Worm (Caenorhabditis elegans) whole organism, young adult: ENCODE results near the gene B0244.4.
A peak's percentile ranks its signal among the peaks of the same experiment; 100 is the strongest.

Experiments
- B0336.3 ChIP-seq: fragments of 200-800 bp; sonication (Bioruptor generic); IDR thresholded peaks from 2 replicates; pipeline ENCODE4 v1.3.6; 2022; ENCODE audit warnings: missing genetic modification characterization, missing compliant biosample characterization
- D2030.7 ChIP-seq: fragments of 200-800 bp; sonication (Bioruptor generic); IDR thresholded peaks from 2 replicates; pipeline ENCODE4 v1.3.6; 2022; ENCODE audit warnings: missing genetic modification reagents, missing genetic modification characterization, missing compliant biosample characterization
- F49E8.2 ChIP-seq: sonication (generic microtip); optimal IDR thresholded peaks from 3 replicates; lab custom pipeline; 2017; ENCODE audit warnings: missing genetic modification characterization, mild to moderate bottlenecking, missing compliant biosample characterization, antibody characterized with exemption, moderate library complexity; ENCODE audit not compliant: insufficient read depth
- F57C9.4 ChIP-seq: sonication (generic microtip); optimal IDR thresholded peaks from 2 replicates; lab custom pipeline; 2017; ENCODE audit warnings: mild to moderate bottlenecking, missing genetic modification characterization, missing compliant biosample characterization
- K12H6.12 ChIP-seq: fragments of 200-800 bp; sonication (Bioruptor generic); optimal IDR thresholded peaks from 2 replicates; lab custom pipeline; 2018; ENCODE audit warnings: mild to moderate bottlenecking, missing genetic modification characterization, missing compliant biosample characterization
- Y53F4B.3 ChIP-seq: fragments of 200-800 bp; sonication (Bioruptor generic); IDR thresholded peaks from 2 replicates; pipeline ENCODE4 v1.3.6; 2022; ENCODE audit warnings: missing genetic modification reagents, missing genetic modification characterization, missing compliant biosample characterization
- Y53G8AR.9 ChIP-seq: fragments of 200-800 bp; sonication (Bioruptor generic); conservative IDR thresholded peaks from 2 replicates; pipeline ENCODE4 v1.3.6; 2022; ENCODE audit warnings: missing genetic modification reagents, missing genetic modification characterization, missing compliant biosample characterization
- Y56A3A.18 ChIP-seq: fragments of 200-800 bp; sonication (Bioruptor generic); IDR thresholded peaks from 2 replicates; pipeline ENCODE4 v1.3.6; 2022; ENCODE audit warnings: missing genetic modification reagents, missing genetic modification characterization, missing compliant biosample characterization
- ama-1 ChIP-seq, 3 experiments: fragments of 150-350 bp in 1 of 3; sonication (generic microtip) in 2 of 3; optimal IDR thresholded peaks; 2 replicates each; lab custom pipeline; 2014 to 2018; ENCODE audit warnings: missing biosample characterization in 2 of 3, missing genetic modification characterization in 2 of 3, missing genetic modification reagents in 2 of 3
- attf-5 ChIP-seq: fragments of 200-800 bp; sonication (Bioruptor generic); optimal IDR thresholded peaks from 2 replicates; lab custom pipeline; 2018; ENCODE audit warnings: mild to moderate bottlenecking, missing genetic modification characterization, missing compliant biosample characterization
- bed-1 ChIP-seq: fragments of 200-800 bp; sonication (Bioruptor generic); IDR thresholded peaks from 2 replicates; pipeline ENCODE4 v1.3.6; 2022; ENCODE audit warnings: missing genetic modification reagents, missing genetic modification characterization, missing compliant biosample characterization
- cebp-1 ChIP-seq, 2 experiments: fragments of 200-800 bp in 1 of 2; sonication (Bioruptor generic) in 1 of 2; sonication (generic microtip) in 1 of 2; IDR thresholded peaks in 1 of 2; optimal IDR thresholded peaks in 1 of 2; 2 replicates each; pipeline versions ENCODE4 v1.3.6 to Lab custom; 2017 to 2022; ENCODE audit warnings: missing compliant biosample characterization in 2 of 2, missing genetic modification characterization in 2 of 2, mild to moderate bottlenecking in 1 of 2, missing genetic modification reagents in 1 of 2, moderate library complexity in 1 of 2
- cebp-2 ChIP-seq: fragments of 200-800 bp; sonication (Bioruptor generic); IDR thresholded peaks from 2 replicates; pipeline ENCODE4 v1.3.6; 2022; ENCODE audit warnings: missing genetic modification characterization, missing compliant biosample characterization
- dox-1 ChIP-seq: fragments of 200-800 bp; sonication (Bioruptor generic); IDR thresholded peaks from 2 replicates; pipeline ENCODE4 v1.3.6; 2022; ENCODE audit warnings: missing genetic modification reagents, missing genetic modification characterization, missing compliant biosample characterization
- ets-4 ChIP-seq: fragments of 200-800 bp; sonication (Bioruptor generic); optimal IDR thresholded peaks from 2 replicates; lab custom pipeline; 2018; ENCODE audit warnings: mild to moderate bottlenecking, missing genetic modification characterization, missing compliant biosample characterization
- fkh-3 ChIP-seq: sonication (generic microtip); optimal IDR thresholded peaks from 2 replicates; lab custom pipeline; 2016; ENCODE audit warnings: mild to moderate bottlenecking, missing genetic modification characterization, missing compliant biosample characterization
- hlh-12 ChIP-seq: sonication (generic microtip); optimal IDR thresholded peaks from 2 replicates; lab custom pipeline; 2016; ENCODE audit warnings: missing genetic modification characterization, missing compliant biosample characterization
- hmg-1.2 ChIP-seq: fragments of 200-800 bp; sonication (Bioruptor generic); IDR thresholded peaks from 2 replicates; pipeline ENCODE4 v1.3.6; 2022; ENCODE audit warnings: missing genetic modification reagents, missing genetic modification characterization, missing compliant biosample characterization
- let-607 ChIP-seq, 2 experiments: fragments of 200-800 bp in 1 of 2; sonication (Bioruptor generic) in 1 of 2; sonication (generic microtip) in 1 of 2; optimal IDR thresholded peaks; 2 replicates each; lab custom pipeline; 2016 to 2018; ENCODE audit warnings: mild to moderate bottlenecking in 2 of 2, missing compliant biosample characterization in 2 of 2, missing genetic modification characterization in 2 of 2, moderate library complexity in 2 of 2, missing genotype in 1 of 2
- lin-35 ChIP-seq, 3 experiments: fragments of 150-350 bp in 2 of 3; sonication (generic microtip) in 1 of 3; optimal IDR thresholded peaks; 2 replicates each; lab custom pipeline; 2014 to 2018; ENCODE audit warnings: missing biosample characterization in 3 of 3, missing genetic modification characterization in 3 of 3, missing genetic modification reagents in 3 of 3
- lir-1 ChIP-seq: fragments of 200-800 bp; sonication (Bioruptor generic); conservative IDR thresholded peaks from 2 replicates; pipeline ENCODE4 v1.3.6; 2022; ENCODE audit warnings: missing genetic modification reagents, missing genetic modification characterization, missing compliant biosample characterization
- lsl-1 ChIP-seq: fragments of 200-800 bp; sonication (Bioruptor generic); optimal IDR thresholded peaks from 2 replicates; lab custom pipeline; 2018; ENCODE audit warnings: mild to moderate bottlenecking, missing genetic modification characterization, moderate library complexity, missing compliant biosample characterization
- lsy-27 ChIP-seq: sonication (generic microtip); optimal IDR thresholded peaks from 2 replicates; lab custom pipeline; 2017; ENCODE audit warnings: missing genetic modification characterization, mild to moderate bottlenecking, missing compliant biosample characterization, antibody characterized with exemption, missing genotype, borderline replicate concordance; ENCODE audit not compliant: insufficient read depth
- madf-10 ChIP-seq: sonication (generic microtip); optimal IDR thresholded peaks from 2 replicates; lab custom pipeline; 2016; ENCODE audit warnings: mild to moderate bottlenecking, missing genetic modification characterization, missing compliant biosample characterization
- madf-3 ChIP-seq: fragments of 200-800 bp; sonication (Bioruptor generic); IDR thresholded peaks from 2 replicates; pipeline ENCODE4 v1.3.6; 2022; ENCODE audit warnings: missing genetic modification reagents, missing genetic modification characterization, missing compliant biosample characterization
- madf-6 ChIP-seq: fragments of 200-800 bp; sonication (Bioruptor generic); IDR thresholded peaks from 2 replicates; pipeline ENCODE4 v1.3.6; 2022; ENCODE audit warnings: missing genetic modification reagents, missing genetic modification characterization, missing compliant biosample characterization
- nhr-120 ChIP-seq: fragments of 200-800 bp; sonication (Bioruptor generic); IDR thresholded peaks from 2 replicates; pipeline ENCODE4 v1.3.6; 2022; ENCODE audit warnings: missing genetic modification characterization, missing compliant biosample characterization
- pbrm-1 ChIP-seq: fragments of 200-800 bp; sonication (Bioruptor generic); IDR thresholded peaks from 2 replicates; pipeline ENCODE4 v1.3.6; 2022; ENCODE audit warnings: missing genetic modification reagents, missing genetic modification characterization, missing compliant biosample characterization
- sdz-38 ChIP-seq: sonication (generic microtip); optimal IDR thresholded peaks from 2 replicates; lab custom pipeline; 2016; ENCODE audit warnings: missing genotype, missing genetic modification characterization, missing compliant biosample characterization
- snpc-1.3 ChIP-seq: sonication (generic microtip); optimal IDR thresholded peaks from 2 replicates; lab custom pipeline; 2017; ENCODE audit warnings: missing genetic modification characterization, mild to moderate bottlenecking, missing compliant biosample characterization, antibody characterized with exemption, moderate library complexity, missing genotype, missing genetic modification reagents; ENCODE audit not compliant: insufficient read depth
- sptf-2 ChIP-seq: fragments of 200-800 bp; sonication (Bioruptor generic); optimal IDR thresholded peaks from 2 replicates; lab custom pipeline; 2018; ENCODE audit warnings: mild to moderate bottlenecking, missing genetic modification characterization, missing compliant biosample characterization
- tbp1 ChIP-seq: fragments of 200-800 bp; sonication (Bioruptor generic); optimal IDR thresholded peaks from 2 replicates; lab custom pipeline; 2018; ENCODE audit warnings: mild to moderate bottlenecking, missing genetic modification characterization, missing compliant biosample characterization
- tlf-1 ChIP-seq: fragments of 200-800 bp; sonication (Bioruptor generic); optimal IDR thresholded peaks from 2 replicates; lab custom pipeline; 2018; ENCODE audit warnings: mild to moderate bottlenecking, missing genetic modification characterization, missing compliant biosample characterization
- xnd-1 ChIP-seq: sonication (generic microtip); optimal IDR thresholded peaks from 2 replicates; lab custom pipeline; 2016; ENCODE audit warnings: missing genotype, missing genetic modification reagents, missing genetic modification characterization, missing compliant biosample characterization
- zfh-2 ChIP-seq: fragments of 200-800 bp; sonication (Bioruptor generic); conservative IDR thresholded peaks from 2 replicates; pipeline ENCODE4 v1.3.6; 2022; ENCODE audit warnings: missing genetic modification reagents, missing genetic modification characterization, missing compliant biosample characterization
- ztf-22 ChIP-seq: fragments of 200-800 bp; sonication (Bioruptor generic); optimal IDR thresholded peaks from 2 replicates; lab custom pipeline; 2018; ENCODE audit warnings: mild to moderate bottlenecking, missing genetic modification characterization, moderate library complexity, missing compliant biosample characterization
- ztf-26 ChIP-seq: sonication (generic microtip); optimal IDR thresholded peaks from 2 replicates; lab custom pipeline; 2017; ENCODE audit warnings: missing genetic modification characterization, missing compliant biosample characterization

B0244.4 gene

ce11 chrIII:5710676-5711075 lies 36.6 kb upstream of the B0244.4 start (continued):
- no peak for TF ChIP-seq Y56A3A.18 (GFP tag; lab: Robert Waterston, UW)
- TF ChIP-seq pbrm-1 (GFP tag; lab: Robert Waterston, UW) = no peak
- no peak for TF ChIP-seq hmg-1.2 (GFP tag; lab: Robert Waterston, UW)
- TF ChIP-seq dox-1 (GFP tag; lab: Robert Waterston, UW) = 0 out of 2 replicates have a peak, but pooled peaks have one; percentile 20
- no peak for TF ChIP-seq nhr-120
- TF ChIP-seq F57C9.4 (tag; lab: Kevin White, UChicago) = no peak
- no peak for TF ChIP-seq D2030.7 (GFP tag; lab: Robert Waterston, UW)
- no peak for TF ChIP-seq Y53F4B.3 (GFP tag; lab: Robert Waterston, UW)
- no peak for TF ChIP-seq madf-3
- TF ChIP-seq ztf-26 (tag; lab: Kevin White, UChicago) = peak; percentile 29
- TF ChIP-seq tbp1 = peak; percentile 6
- TF ChIP-seq snpc-1.3 = no peak
- TF ChIP-seq attf-5 (GFP tag; lab: Kevin White, UChicago) = peak; percentile 12
- no peak for TF ChIP-seq lsy-27
- peak; percentile 25; the same call in 1 of the 2 replicates for TF ChIP-seq madf-6
- no peak for TF ChIP-seq cebp-2
- TF ChIP-seq xnd-1 (tag; lab: Kevin White, UChicago) = no peak
- TF ChIP-seq Y53G8AR.9 (GFP tag; lab: Robert Waterston, UW) = no peak
- TF ChIP-seq cebp-1 (GFP tag; IDR thresholded peaks at IDR 0.05; lab: Robert Waterston, UW) = no peak
- TF ChIP-seq cebp-1 (tag; optimal IDR thresholded peaks at IDR 0.05; lab: Kevin White, UChicago) = no peak
- TF ChIP-seq hlh-12 (tag; lab: Kevin White, UChicago) = no peak

DNA sequence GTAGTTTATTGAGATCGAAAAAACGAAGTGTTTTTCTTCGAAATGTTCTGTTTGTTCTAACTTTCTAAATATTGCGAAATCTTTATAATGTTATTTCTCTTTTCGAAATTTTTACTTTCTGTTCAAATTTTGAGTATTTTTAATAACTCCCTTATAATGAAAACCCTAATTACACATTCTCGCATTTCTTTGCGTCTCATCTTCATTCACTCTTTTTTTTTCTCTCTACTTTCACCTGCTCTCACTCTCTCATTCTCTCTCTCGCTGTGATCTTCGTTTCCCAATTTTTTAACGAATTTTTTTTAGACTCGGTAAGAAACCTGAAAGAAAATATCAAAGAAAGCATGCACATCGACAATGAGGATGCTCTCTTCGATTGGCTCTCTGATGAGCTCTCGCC lies 36.0 kb upstream of the B0244.4 start, which contains the start of gene rbm-26:
Gene rbm-26 (plus strand): TSS at position 301 of the 400 bp plus-strand sequence.
- TF ChIP-seq sdz-38 = no peak
- TF ChIP-seq cebp-1 (GFP tag; IDR thresholded peaks at IDR 0.05; lab: Robert Waterston, UW) = no peak
- peak; percentile 82 for TF ChIP-seq cebp-1 (tag; optimal IDR thresholded peaks at IDR 0.05; lab: Kevin White, UChicago)

DNA sequence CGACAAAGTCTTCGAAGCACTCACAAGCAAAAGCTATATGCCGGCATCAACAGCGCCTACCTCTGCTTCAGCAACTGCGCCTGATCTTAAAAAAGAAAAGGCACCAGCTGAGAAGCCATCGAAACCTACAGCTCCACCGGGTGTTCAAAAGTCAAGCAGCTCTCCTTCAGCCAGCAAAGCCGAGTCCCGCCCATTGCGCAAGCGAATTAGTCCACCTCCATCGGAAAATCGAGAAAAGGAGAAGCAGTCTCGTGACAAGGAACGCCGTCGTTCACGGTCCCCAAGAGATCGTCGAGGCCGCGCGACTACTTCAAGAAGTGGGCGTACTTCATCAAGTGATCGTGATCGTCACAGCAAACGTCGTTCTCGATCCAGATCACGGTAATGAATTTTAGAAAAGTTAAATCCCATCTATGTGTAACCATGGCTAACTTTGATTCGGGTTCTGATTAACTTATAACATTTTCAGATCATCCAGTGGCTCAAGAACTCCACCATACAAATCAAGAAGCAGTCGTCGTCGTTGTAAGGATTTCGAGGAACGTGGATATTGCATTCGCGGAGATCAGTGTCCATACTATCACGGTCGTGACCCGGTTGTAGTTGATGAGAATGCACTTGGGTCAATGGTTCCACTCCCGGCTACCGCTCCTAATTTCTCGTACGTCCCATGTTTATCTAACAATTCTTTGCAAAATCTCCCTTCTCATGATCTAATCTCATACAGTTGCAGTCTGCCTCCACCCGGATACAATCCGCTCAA lies 35.2 kb upstream of the B0244.4 start:
- no peak for TF ChIP-seq lin-35 (GFP tag; optimal IDR thresholded peaks at IDR 0.05; lab: Kevin White, UChicago)
- no peak for TF ChIP-seq ets-4
- no peak for TF ChIP-seq F49E8.2 (tag; lab: Kevin White, UChicago)
- no peak for TF ChIP-seq madf-10 (tag; lab: Kevin White, UChicago)
- TF ChIP-seq bed-1 (GFP tag; lab: Robert Waterston, UW) = no peak
- TF ChIP-seq K12H6.12 (tag; lab: Kevin White, UChicago) = no peak
- TF ChIP-seq B0336.3 (GFP tag; lab: Robert Waterston, UW) = 0 out of 2 replicates have a peak, but pooled peaks have one; percentile 25
- peak; percentile 58; the same call in 1 of the 2 replicates for TF ChIP-seq zfh-2 (GFP tag; lab: Robert Waterston, UW)
- TF ChIP-seq lsl-1 (GFP tag; lab: Kevin White, UChicago) = no peak
- no peak for TF ChIP-seq sptf-2

- TF ChIP-seq let-607 (tag; optimal IDR thresholded peaks at IDR 0.05; lab: Kevin White, UChicago) (no peak), ztf-22 (no peak), lir-1 (GFP tag; lab: Robert Waterston, UW) (no peak), B0336.3 (GFP tag; lab: Robert Waterston, UW) (peak; percentile 84), tlf-1 (GFP tag; lab: Kevin White, UChicago) (peak; percentile 30), ama-1 (optimal IDR thresholded peaks at IDR 0.05; lab: Kevin White, UChicago) (peak; percentile 11), ama-1 (GFP tag; optimal IDR thresholded peaks at IDR 0.05; lab: Kevin White, UChicago) (peak in 1 of 2 experiments; percentile 84), fkh-3 (tag; lab: Kevin White, UChicago) (no peak)
Observed at ce11 chrIII:5714230-5714983, 32.9 kb upstream of the B0244.4 start, which contains the start of gene arf-1. Gene arf-1, plus strand, starts transcription at chrIII:5714886.
